Worm (Caenorhabditis elegans) whole organism, L4 larva: ENCODE measurements around the gene T05B4.9.

Experiments used
- F10B5.3 ChIP-seq: sonication (generic microtip); optimal IDR thresholded peaks from 2 replicates; lab custom pipeline; 2016; ENCODE audit warnings: mild to moderate bottlenecking, missing genetic modification characterization, missing compliant biosample characterization
- Y105C5A.15 ChIP-seq: fragments of 200-800 bp; sonication (Bioruptor generic); IDR thresholded peaks from 2 replicates; pipeline ENCODE4 v1.3.6; 2022; ENCODE audit warnings: missing genetic modification characterization, missing compliant biosample characterization
- ZK337.2 ChIP-seq: fragments of 200-800 bp; sonication (Bioruptor generic); IDR thresholded peaks from 2 replicates; pipeline ENCODE4 v1.3.6; 2022; ENCODE audit warnings: missing genetic modification reagents, missing genetic modification characterization, missing compliant biosample characterization
- aha-1 ChIP-seq: fragments of 150-350 bp; peaks from one replicate; lab custom pipeline; 2014; ENCODE audit warnings: missing biosample characterization, missing genetic modification characterization
- ceh-20 ChIP-seq: fragments of 200-800 bp; sonication (Bioruptor generic); IDR thresholded peaks from 2 replicates; pipeline ENCODE4 v1.3.6; 2022; ENCODE audit warnings: missing genetic modification reagents, missing genetic modification characterization, missing compliant biosample characterization
- ceh-32 ChIP-seq: sonication (generic microtip); optimal IDR thresholded peaks from 2 replicates; lab custom pipeline; 2016; ENCODE audit warnings: mild to moderate bottlenecking, missing genetic modification characterization, missing compliant biosample characterization; ENCODE audit not compliant: poor library complexity
- ceh-82 ChIP-seq: sonication (generic microtip); optimal IDR thresholded peaks from 2 replicates; lab custom pipeline; 2017; ENCODE audit warnings: missing biosample characterization, missing genetic modification characterization
- cey-2 ChIP-seq: sonication (generic microtip); optimal IDR thresholded peaks from 3 replicates; lab custom pipeline; 2017; ENCODE audit warnings: missing genetic modification characterization, mild to moderate bottlenecking, missing compliant biosample characterization, antibody characterized with exemption, borderline replicate concordance; ENCODE audit not compliant: insufficient read depth
- ctbp-1 ChIP-seq: fragments of 200-800 bp; sonication (Bioruptor generic); IDR thresholded peaks from 2 replicates; pipeline ENCODE4 v1.3.6; 2022; ENCODE audit warnings: missing genetic modification reagents, missing genetic modification characterization, missing compliant biosample characterization
- daf-16 ChIP-seq, 3 experiments: sonication (generic microtip); optimal IDR thresholded peaks; 2 replicates each; lab custom pipeline; 2016 to 2017; ENCODE audit warnings: missing genetic modification characterization in 3 of 3, missing genetic modification reagents in 3 of 3, mild to moderate bottlenecking in 2 of 3, missing compliant biosample characterization in 2 of 3, missing biosample characterization in 1 of 3, moderate library complexity in 1 of 3
- dmd-6 ChIP-seq: fragments of 200-800 bp; sonication (Bioruptor generic); IDR thresholded peaks from 2 replicates; pipeline ENCODE4 v1.3.6; 2022; ENCODE audit warnings: missing genetic modification reagents, missing genetic modification characterization, missing compliant biosample characterization
- dmd-8 ChIP-seq: fragments of 200-800 bp; sonication (Bioruptor generic); IDR thresholded peaks from 2 replicates; pipeline ENCODE4 v1.3.6; 2022; ENCODE audit warnings: missing genetic modification characterization, missing compliant biosample characterization
- dmd-9 ChIP-seq: fragments of 200-800 bp; sonication (Bioruptor generic); IDR thresholded peaks from 2 replicates; pipeline ENCODE4 v1.3.6; 2022; ENCODE audit warnings: missing genetic modification reagents, missing genetic modification characterization, missing compliant biosample characterization
- dpl-1 ChIP-seq: fragments of 150-350 bp; optimal IDR thresholded peaks from 2 replicates; lab custom pipeline; 2014; ENCODE audit warnings: missing biosample characterization, missing genetic modification reagents, missing genetic modification characterization
- dve-1 ChIP-seq: sonication (generic microtip); optimal IDR thresholded peaks from 2 replicates; lab custom pipeline; 2017; ENCODE audit warnings: antibody characterized with exemption, mild to moderate bottlenecking, missing genetic modification characterization, missing compliant biosample characterization; ENCODE audit not compliant: insufficient read depth
- gei-8 ChIP-seq: fragments of 200-800 bp; sonication (Bioruptor generic); optimal IDR thresholded peaks from 2 replicates; lab custom pipeline; 2018; ENCODE audit warnings: mild to moderate bottlenecking, missing genetic modification characterization, missing compliant biosample characterization
- hif-1 ChIP-seq, 2 experiments: sonication (generic microtip); optimal IDR thresholded peaks; 2 replicates each; lab custom pipeline; 2016 to 2017; ENCODE audit warnings: missing compliant biosample characterization in 2 of 2, missing genetic modification characterization in 2 of 2, missing genetic modification reagents in 2 of 2, missing genotype in 2 of 2, mild to moderate bottlenecking in 1 of 2
- hlh-11 ChIP-seq: fragments of 200-800 bp; sonication (Bioruptor generic); optimal IDR thresholded peaks from 2 replicates; lab custom pipeline; 2018; ENCODE audit warnings: mild to moderate bottlenecking, missing genetic modification characterization, missing compliant biosample characterization
- hlh-30 ChIP-seq: sonication (generic microtip); optimal IDR thresholded peaks from 2 replicates; lab custom pipeline; 2017; ENCODE audit warnings: antibody characterized with exemption, mild to moderate bottlenecking, missing genetic modification characterization, missing compliant biosample characterization; ENCODE audit not compliant: insufficient read depth
- lim-7 ChIP-seq: fragments of 200-800 bp; sonication (Bioruptor generic); IDR thresholded peaks from 2 replicates; pipeline ENCODE4 v1.3.6; 2022; ENCODE audit warnings: missing genetic modification characterization, missing compliant biosample characterization
- lin-15B ChIP-seq: fragments of 150-350 bp; sonication (generic microtip); optimal IDR thresholded peaks from 3 replicates; lab custom pipeline; 2014; ENCODE audit warnings: missing biosample characterization, missing genetic modification characterization
- madf-9 ChIP-seq: fragments of 200-800 bp; sonication (Bioruptor generic); conservative IDR thresholded peaks from 2 replicates; pipeline ENCODE4 v1.3.6; 2022; ENCODE audit warnings: missing genetic modification reagents, missing genetic modification characterization, missing compliant biosample characterization
- mdl-1 ChIP-seq, 2 experiments: fragments of 150-350 bp in 1 of 2; sonication (generic microtip) in 1 of 2; optimal IDR thresholded peaks; 2 replicates each; lab custom pipeline; 2014 to 2017; ENCODE audit warnings: missing biosample characterization in 2 of 2, missing genetic modification characterization in 2 of 2
- mdt-29 ChIP-seq: fragments of 200-800 bp; sonication (Bioruptor generic); IDR thresholded peaks from 2 replicates; pipeline ENCODE4 v1.3.6; 2022; ENCODE audit warnings: missing genetic modification reagents, missing genetic modification characterization, missing compliant biosample characterization
- mes-2 ChIP-seq: sonication (generic microtip); optimal IDR thresholded peaks from 2 replicates; lab custom pipeline; 2016; ENCODE audit warnings: missing genotype, mild to moderate bottlenecking, missing genetic modification characterization, missing compliant biosample characterization; ENCODE audit not compliant: poor library complexity, severe bottlenecking
- mxl-3 ChIP-seq: fragments of 200-800 bp; sonication (Bioruptor generic); optimal IDR thresholded peaks from 2 replicates; lab custom pipeline; 2018; ENCODE audit warnings: mild to moderate bottlenecking, missing genetic modification characterization, missing compliant biosample characterization
- nhr-10 ChIP-seq: fragments of 150-350 bp; optimal IDR thresholded peaks from 2 replicates; lab custom pipeline; 2014; ENCODE audit warnings: missing biosample characterization, missing genetic modification characterization
- nhr-102 ChIP-seq: sonication (generic microtip); optimal IDR thresholded peaks from 2 replicates; lab custom pipeline; 2016; ENCODE audit warnings: mild to moderate bottlenecking, missing genetic modification characterization, moderate library complexity, missing compliant biosample characterization
- nhr-11 ChIP-seq: fragments of 150-350 bp; optimal IDR thresholded peaks from 2 replicates; lab custom pipeline; 2014; ENCODE audit warnings: missing biosample characterization, missing genetic modification characterization
- nhr-25 ChIP-seq: sonication (generic microtip); optimal IDR thresholded peaks from 2 replicates; lab custom pipeline; 2017; ENCODE audit warnings: missing genetic modification characterization, mild to moderate bottlenecking, missing compliant biosample characterization, antibody characterized with exemption, moderate library complexity, borderline replicate concordance; ENCODE audit not compliant: insufficient read depth
- nhr-28 ChIP-seq: fragments of 150-350 bp; optimal IDR thresholded peaks from 2 replicates; lab custom pipeline; 2014; ENCODE audit warnings: missing biosample characterization, missing genetic modification characterization
- nhr-48 ChIP-seq: sonication (generic microtip); optimal IDR thresholded peaks from 2 replicates; lab custom pipeline; 2016; ENCODE audit warnings: mild to moderate bottlenecking, missing genetic modification characterization, missing compliant biosample characterization
- nhr-6 ChIP-seq: fragments of 150-350 bp; optimal IDR thresholded peaks from 2 replicates; lab custom pipeline; 2014; ENCODE audit warnings: missing biosample characterization, missing genetic modification characterization
- nhr-77 ChIP-seq: fragments of 150-350 bp; optimal IDR thresholded peaks from 2 replicates; lab custom pipeline; 2014; ENCODE audit warnings: missing biosample characterization, missing genetic modification characterization
- pha-4 ChIP-seq, 2 experiments: fragments of 150-350 bp in 1 of 2; fragments of 200-800 bp in 1 of 2; sonication (Bioruptor generic) in 1 of 2; IDR thresholded peaks in 1 of 2; optimal IDR thresholded peaks in 1 of 2; 2 replicates each; pipeline versions ENCODE4 v1.3.6 to Lab custom; 2014 to 2022; ENCODE audit warnings: missing genetic modification characterization in 2 of 2, missing genetic modification reagents in 2 of 2, missing biosample characterization in 1 of 2, missing compliant biosample characterization in 1 of 2
- php-3 ChIP-seq: fragments of 200-800 bp; sonication (Bioruptor generic); IDR thresholded peaks from 2 replicates; pipeline ENCODE4 v1.3.6; 2022; ENCODE audit warnings: missing genetic modification reagents, missing genetic modification characterization, missing compliant biosample characterization
- pqm-1 ChIP-seq: sonication (generic microtip); optimal IDR thresholded peaks from 2 replicates; lab custom pipeline; 2017; ENCODE audit warnings: missing biosample characterization, missing genetic modification characterization
- rbr-2 ChIP-seq: sonication (generic microtip); optimal IDR thresholded peaks from 2 replicates; lab custom pipeline; 2016; ENCODE audit warnings: missing genotype, missing genetic modification characterization, missing compliant biosample characterization
- saeg-2 ChIP-seq: fragments of 200-800 bp; sonication (Bioruptor generic); IDR thresholded peaks from 2 replicates; pipeline ENCODE4 v1.3.6; 2022; ENCODE audit warnings: missing genetic modification reagents, missing genetic modification characterization, missing compliant biosample characterization
- skn-1 ChIP-seq: fragments of 150-350 bp; optimal IDR thresholded peaks from 2 replicates; lab custom pipeline; 2014; ENCODE audit warnings: missing biosample characterization, missing genetic modification characterization
- tra-1 ChIP-seq: fragments of 200-800 bp; sonication (Bioruptor generic); IDR thresholded peaks from 2 replicates; pipeline ENCODE4 v1.3.6; 2022; ENCODE audit warnings: missing genetic modification reagents, missing genetic modification characterization, missing compliant biosample characterization
- unc-62 ChIP-seq, 3 experiments: fragments of 150-350 bp in 1 of 3; sonication (generic microtip); optimal IDR thresholded peaks in 2 of 3; peaks in 1 of 3; 1 replicate in 1 of 3; 2 replicates in 2 of 3; lab custom pipeline; 2014 to 2017; ENCODE audit warnings: missing biosample characterization in 3 of 3, missing genetic modification characterization in 3 of 3, missing genetic modification reagents in 3 of 3, missing genotype in 1 of 3
- vab-7 ChIP-seq: fragments of 200-800 bp; sonication (Bioruptor generic); IDR thresholded peaks from 2 replicates; pipeline ENCODE4 v1.3.6; 2022; ENCODE audit warnings: missing genetic modification reagents, missing genetic modification characterization, missing compliant biosample characterization
- zfp-2 ChIP-seq: sonication (generic microtip); optimal IDR thresholded peaks from 2 replicates; lab custom pipeline; 2016; ENCODE audit warnings: mild to moderate bottlenecking, missing genetic modification characterization, missing compliant biosample characterization
- ztf-7 ChIP-seq: fragments of 150-350 bp; optimal IDR thresholded peaks from 2 replicates; lab custom pipeline; 2014; ENCODE audit warnings: missing biosample characterization, missing genetic modification characterization

The T05B4.9 gene

DNA sequence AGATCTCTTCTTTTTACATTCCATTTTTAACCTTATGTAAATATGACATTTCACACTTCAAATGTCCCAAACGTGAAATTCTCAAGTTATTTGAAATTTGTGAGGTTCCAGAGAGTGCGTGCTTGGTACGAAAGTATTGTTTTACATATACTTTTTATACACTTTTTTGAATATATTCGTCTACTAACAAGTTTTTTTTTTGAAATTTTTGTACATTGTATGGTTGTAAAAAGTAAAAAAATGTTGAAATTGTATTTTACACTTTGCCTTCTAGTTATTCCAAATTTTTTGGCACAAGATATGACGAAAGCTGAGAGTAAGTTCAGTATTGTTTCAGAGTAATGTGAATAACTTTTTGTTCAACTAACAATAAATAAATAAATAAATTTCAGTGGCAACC is 16.5 kb upstream of the T05B4.9 start, which contains the start of gene lgc-1:
Gene lgc-1, plus strand, starts transcription at position 301 of the 400 bp plus-strand sequence.
- TF ChIP-seq dmd-6 (GFP tag; lab: Robert Waterston, UW) (no peak), ZK337.2 (no peak), F10B5.3 (tag; lab: Kevin White, UChicago) (no peak), dmd-9 (GFP tag; lab: Robert Waterston, UW) (no peak), dpl-1 (GFP tag; lab: Kevin White, UChicago) (no peak), ceh-32 (tag; lab: Kevin White, UChicago) (no peak), lim-7 (GFP tag; lab: Robert Waterston, UW) (no peak), lin-15B (tag; lab: Kevin White, UChicago) (no peak), ctbp-1 (GFP tag; lab: Robert Waterston, UW) (no peak), nhr-6 (no peak), skn-1 (tag; lab: Kevin White, UChicago) (no peak)

ce11 chrV:4131471-4131939 is 13.3 kb upstream of the T05B4.9 start, which contains the start of gene nhr-57:
Gene nhr-57 (plus strand): TSS chrV:4131889.
- TF ChIP-seq dve-1 (tag; lab: Kevin White, UChicago) (peak; percentile 85), mxl-3 (GFP tag; lab: Kevin White, UChicago) (peak; percentile 63), Y105C5A.15 (GFP tag; lab: Robert Waterston, UW) (no peak), nhr-77 (tag; lab: Kevin White, UChicago) (peak; percentile 4), hlh-11 (tag; lab: Kevin White, UChicago) (peak; percentile 93), tra-1 (0 out of 2 replicates have a peak, but pooled peaks have one; percentile 53), mdl-1 (tag; optimal IDR thresholded peaks at IDR 0.05; lab: Kevin White, UChicago) (peak; percentile 24 to 77), dmd-6 (GFP tag; lab: Robert Waterston, UW) (peak; percentile 97), nhr-11 (tag; lab: Kevin White, UChicago) (peak; percentile 31), hlh-30 (peak; percentile 70), nhr-48 (tag; lab: Kevin White, UChicago) (peak; percentile 91), pha-4 (GFP tag; IDR thresholded peaks at IDR 0.05; lab: Robert Waterston, UW) (peak; percentile 70; the same call in 1 of the 2 replicates), pha-4 (tag; optimal IDR thresholded peaks at IDR 0.05; lab: Kevin White, UChicago) (peak; percentile 71), ceh-20 (GFP tag; lab: Robert Waterston, UW) (peak; percentile 51; the same call in 1 of the 2 replicates), ceh-82 (no peak), mes-2 (tag; lab: Kevin White, UChicago) (peak; percentile 7), nhr-102 (peak; percentile 65), aha-1 (tag; lab: Kevin White, UChicago) (peak; percentile 100), daf-16 (GFP tag; optimal IDR thresholded peaks at IDR 0.05; lab: Kevin White, UChicago) (peak in 1 of 2 experiments; percentile 40), daf-16 (tag; optimal IDR thresholded peaks at IDR 0.05; lab: Kevin White, UChicago) (peak; percentile 84), pqm-1 (tag; lab: Kevin White, UChicago) (peak; percentile 35), rbr-2 (tag; lab: Kevin White, UChicago) (no peak), nhr-6 (no peak), ztf-7 (tag; lab: Kevin White, UChicago) (peak; percentile 11), gei-8 (GFP tag; lab: Kevin White, UChicago) (peak; percentile 78), unc-62 (GFP tag; optimal IDR thresholded peaks at IDR 0.05 in 1 of 2; lab: Kevin White, UChicago) (peak in 1 of 2 experiments; percentile 84), unc-62 (tag; optimal IDR thresholded peaks at IDR 0.05; lab: Kevin White, UChicago) (no peak), php-3 (0 out of 2 replicates have a peak, but pooled peaks have one; percentile 21), dmd-9 (GFP tag; lab: Robert Waterston, UW) (no peak), cey-2 (peak; percentile 53), mdt-29 (GFP tag; lab: Robert Waterston, UW) (peak; percentile 64; the same call in 1 of the 2 replicates), nhr-28 (tag; lab: Kevin White, UChicago) (peak; percentile 94), zfp-2 (no peak), nhr-25 (peak; percentile 62), dmd-8 (GFP tag; lab: Robert Waterston, UW) (0 out of 2 replicates have a peak, but pooled peaks have one; percentile 14), vab-7 (no peak), nhr-10 (peak; percentile 16), saeg-2 (GFP tag; lab: Robert Waterston, UW) (0 out of 2 replicates have a peak, but pooled peaks have one; percentile 54), madf-9 (GFP tag; lab: Robert Waterston, UW) (no peak), hif-1 (tag; optimal IDR thresholded peaks at IDR 0.05; lab: Kevin White, UChicago) (peak; percentile 98 to 100)
